Fruit fly (Drosophila melanogaster): ENCODE measurements around the gene CG31051.

The CG31051 gene

dm6 chr3R:28520401-28520800 lies at the start of gene CG31051:
Gene CG31051 (minus strand): TSS chr3R:28520515.
- TF ChIP-seq CG8478 (optimal IDR thresholded peaks at IDR 0.05) (no peak), CTCF (optimal IDR thresholded peaks at IDR 0.05) (no peak)

- TF ChIP-seq CG8478 (optimal IDR thresholded peaks at IDR 0.05) (no peak), CTCF (optimal IDR thresholded peaks at IDR 0.05) (no peak)
Observed at dm6 chr3R:28569529-28570175, 49.3 kb upstream of the CG31051 start.

- TF ChIP-seq CG8478 (optimal IDR thresholded peaks at IDR 0.05) (no peak), CTCF (optimal IDR thresholded peaks at IDR 0.05) (no peak)
Observed at dm6 chr3R:28568095-28568750, 47.9 kb upstream of the CG31051 start.

- TF ChIP-seq CG8478 (optimal IDR thresholded peaks at IDR 0.05) (no peak), CTCF (optimal IDR thresholded peaks at IDR 0.05) (no peak)
Observed at dm6 chr3R:28563531-28563930, 43.2 kb upstream of the CG31051 start.

dm6 chr3R:28562654-28563198 lies 42.4 kb upstream of the CG31051 start:
- TF ChIP-seq CG8478 (optimal IDR thresholded peaks at IDR 0.05) (no peak), CTCF (optimal IDR thresholded peaks at IDR 0.05) (no peak)

dm6 chr3R:28561320-28561831 lies 41.1 kb upstream of the CG31051 start:
- TF ChIP-seq CTCF (optimal IDR thresholded peaks at IDR 0.05) (no peak), CG8478 (optimal IDR thresholded peaks at IDR 0.05) (no peak)

dm6 chr3R:28558801-28559200 lies 38.5 kb upstream of the CG31051 start:
- TF ChIP-seq CTCF (optimal IDR thresholded peaks at IDR 0.05) (no peak), CG8478 (optimal IDR thresholded peaks at IDR 0.05) (no peak)

dm6 chr3R:28556385-28556784 lies 36.1 kb upstream of the CG31051 start:
- TF ChIP-seq CG8478 (optimal IDR thresholded peaks at IDR 0.05) (no peak), CTCF (optimal IDR thresholded peaks at IDR 0.05) (no peak)

dm6 chr3R:28555793-28556192 lies 35.5 kb upstream of the CG31051 start:
- TF ChIP-seq CG8478 (optimal IDR thresholded peaks at IDR 0.05) (no peak), CTCF (optimal IDR thresholded peaks at IDR 0.05) (no peak)

dm6 chr3R:28555324-28555723 lies 35.0 kb upstream of the CG31051 start:
- TF ChIP-seq CTCF (optimal IDR thresholded peaks at IDR 0.05) (no peak), CG8478 (optimal IDR thresholded peaks at IDR 0.05) (no peak)

- TF ChIP-seq CTCF (optimal IDR thresholded peaks at IDR 0.05) (no peak), CG8478 (optimal IDR thresholded peaks at IDR 0.05) (no peak)
Observed at dm6 chr3R:28553023-28553422, 32.7 kb upstream of the CG31051 start.

- no peak for TF ChIP-seq CG8478 (optimal IDR thresholded peaks at IDR 0.05)
- TF ChIP-seq CTCF (optimal IDR thresholded peaks at IDR 0.05): no peak
Observed at dm6 chr3R:28552249-28552648, 31.9 kb upstream of the CG31051 start.

dm6 chr3R:28548457-28548856 lies 28.1 kb upstream of the CG31051 start:
- TF ChIP-seq CTCF (optimal IDR thresholded peaks at IDR 0.05): no peak
- no peak for TF ChIP-seq CG8478 (optimal IDR thresholded peaks at IDR 0.05)

- TF ChIP-seq CTCF (optimal IDR thresholded peaks at IDR 0.05) (no peak), CG8478 (optimal IDR thresholded peaks at IDR 0.05) (no peak)
Observed at dm6 chr3R:28547129-28547753, 26.9 kb upstream of the CG31051 start.

dm6 chr3R:28545663-28546062 lies 25.3 kb upstream of the CG31051 start:
- TF ChIP-seq CTCF (optimal IDR thresholded peaks at IDR 0.05): no peak
- no peak for TF ChIP-seq CG8478 (optimal IDR thresholded peaks at IDR 0.05)
